Fruit fly (Drosophila melanogaster) whole organism, prepupa: ENCODE data around the gene Rab1.

ENCODE experiments used
- CG3032 ChIP-seq: fragments of 200-800 bp; optimal IDR thresholded peaks from 2 replicates; lab custom pipeline; 2019; ENCODE audit warnings: missing biosample characterization, mild to moderate bottlenecking, missing genetic modification characterization, moderate library complexity
- CG6854 ChIP-seq: fragments of 200-800 bp; sonication (Bioruptor generic); optimal IDR thresholded peaks from 2 replicates; lab custom pipeline; 2017; ENCODE audit warnings: missing biosample characterization, mild to moderate bottlenecking, missing genetic modification characterization
- CG8632 ChIP-seq: fragments of 200-800 bp; sonication (Bioruptor generic); optimal IDR thresholded peaks from 3 replicates; lab custom pipeline; 2016; ENCODE audit warnings: missing biosample characterization, missing genetic modification characterization
- Hr38 ChIP-seq: sonication (Bioruptor generic); optimal IDR thresholded peaks from 2 replicates; lab custom pipeline; 2016; ENCODE audit warnings: missing biosample characterization, missing genetic modification characterization
- OdsH ChIP-seq: fragments of 200-800 bp; sonication (Bioruptor generic); optimal IDR thresholded peaks from 3 replicates; lab custom pipeline; 2016; ENCODE audit warnings: missing biosample characterization, missing genetic modification characterization
- eg ChIP-seq: fragments of 200-800 bp; sonication (Bioruptor generic); IDR thresholded peaks from 3 replicates; pipeline ENCODE4 v1.3.6; 2022; ENCODE audit warnings: missing biosample characterization, missing genetic modification characterization
- esn ChIP-seq: fragments of 200-800 bp; sonication (Bioruptor generic); optimal IDR thresholded peaks from 2 replicates; lab custom pipeline; 2016; ENCODE audit warnings: missing biosample characterization, mild to moderate bottlenecking, missing genetic modification characterization, moderate library complexity
- fkh ChIP-seq: fragments of 200-800 bp; sonication (Bioruptor generic); optimal IDR thresholded peaks from 3 replicates; lab custom pipeline; 2017; ENCODE audit warnings: missing biosample characterization, mild to moderate bottlenecking, missing genetic modification characterization, moderate library complexity

DNA sequence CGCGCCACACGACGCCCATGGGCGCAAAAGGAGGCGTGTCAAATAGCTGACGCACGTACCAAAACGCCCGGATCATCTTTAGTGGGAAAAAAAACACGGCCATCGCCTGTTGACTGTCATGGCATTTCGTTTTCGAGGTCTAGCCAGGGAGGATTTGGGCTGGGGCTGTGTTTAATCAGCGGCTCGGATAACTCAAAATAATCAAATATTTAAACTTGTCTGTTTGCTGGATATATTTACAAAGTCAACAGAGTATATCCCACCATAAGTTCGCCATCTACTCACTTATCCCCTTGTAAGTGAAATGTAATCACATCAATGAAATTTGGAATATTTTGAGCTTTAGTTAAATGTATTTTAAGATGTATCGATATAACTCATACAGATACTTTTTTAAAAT, 8.1 kb downstream of the Rab1 start:
- TF ChIP-seq fkh (GFP tag; lab: Kevin White, UChicago), result no peak
- no peak for TF ChIP-seq OdsH (GFP tag; lab: Kevin White, UChicago)
- no peak for TF ChIP-seq CG6854
- no peak for TF ChIP-seq Hr38 (GFP tag; lab: Kevin White, UChicago)
- no peak for TF ChIP-seq CG8632 (GFP tag; lab: Kevin White, UChicago)
- TF ChIP-seq esn, result no peak
- TF ChIP-seq CG3032, result no peak
- TF ChIP-seq eg (GFP tag; lab: Robert Waterston, UW), result no peak
